Worm (Caenorhabditis elegans) whole organism, early embryonic: ENCODE measurements around the gene ran-2.

ENCODE experiments used
- B0310.2 ChIP-seq: sonication (generic microtip); optimal IDR thresholded peaks from 2 replicates; lab custom pipeline; 2016; ENCODE audit warnings: mild to moderate bottlenecking, missing genetic modification characterization, missing compliant biosample characterization
- ama-1 ChIP-seq: fragments of 150-350 bp; optimal IDR thresholded peaks from 2 replicates; lab custom pipeline; 2014
- ets-7 ChIP-seq: sonication (generic microtip); optimal IDR thresholded peaks from 2 replicates; lab custom pipeline; 2016; ENCODE audit warnings: missing genotype, missing genetic modification characterization, missing compliant biosample characterization
- flt-1 ChIP-seq: fragments of 200-800 bp; sonication (Bioruptor generic); IDR thresholded peaks from 2 replicates; pipeline ENCODE4 v1.3.6; 2022; ENCODE audit warnings: missing genetic modification characterization, missing compliant biosample characterization
- hmbx-1 ChIP-seq: sonication (generic microtip); optimal IDR thresholded peaks from 2 replicates; lab custom pipeline; 2016; ENCODE audit warnings: mild to moderate bottlenecking, missing genetic modification characterization, missing compliant biosample characterization
- hnd-1 ChIP-seq: sonication (generic microtip); optimal IDR thresholded peaks from 2 replicates; lab custom pipeline; 2016; ENCODE audit warnings: missing genetic modification characterization, missing compliant biosample characterization
- scrt-1 ChIP-seq: fragments of 200-800 bp; sonication (Bioruptor generic); IDR thresholded peaks from 2 replicates; pipeline ENCODE4 v1.3.6; 2022; ENCODE audit warnings: missing genetic modification characterization, missing compliant biosample characterization
- tbx-11 ChIP-seq: fragments of 200-800 bp; sonication (Bioruptor generic); IDR thresholded peaks from 2 replicates; pipeline ENCODE4 v1.3.6; 2022; ENCODE audit warnings: missing genetic modification characterization, missing compliant biosample characterization
- tra-4 ChIP-seq: sonication (generic microtip); optimal IDR thresholded peaks from 2 replicates; lab custom pipeline; 2017; ENCODE audit warnings: missing genetic modification characterization, missing compliant biosample characterization

ce11 chrIII:7952077-7952765 is 18.9 kb downstream of the ran-2 start, which contains the start of gene C29E4.15:
- no peak for TF ChIP-seq hmbx-1 (tag; lab: Kevin White, UChicago)
- TF ChIP-seq flt-1 (GFP tag; lab: Robert Waterston, UW): no peak
- TF ChIP-seq ama-1 (lab: Kevin White, UChicago): no peak
- TF ChIP-seq tra-4 (tag; lab: Kevin White, UChicago): no peak
- TF ChIP-seq hnd-1 (tag; lab: Kevin White, UChicago): no peak
- no peak for TF ChIP-seq tbx-11
- no peak for TF ChIP-seq scrt-1 (GFP tag; lab: Robert Waterston, UW)
- TF ChIP-seq B0310.2 (tag; lab: Kevin White, UChicago): no peak
- no peak for TF ChIP-seq ets-7 (tag; lab: Kevin White, UChicago)
